Fruit fly (Drosophila melanogaster): Measurements from ENCODE around the gene GstD2.

- TF ChIP-seq insv (optimal IDR thresholded peaks at IDR 0.05) (no peak), Sin3A (optimal IDR thresholded peaks at IDR 0.05) (no peak), psq (optimal IDR thresholded peaks at IDR 0.05) (no peak), Myc (optimal IDR thresholded peaks at IDR 0.05) (no peak), h (optimal IDR thresholded peaks at IDR 0.05) (no peak)
These were observed 3.5 kb downstream of the GstD2 start, which contains the start of gene GstD5 for dm6 chr3R:12375258-12375783.

All from Kc167 (cell line).